Worm (Caenorhabditis elegans) whole organism, L2 larva: ENCODE results near the gene set-15.
A peak's percentile ranks its signal among the peaks of the same experiment; 100 is the strongest.

ENCODE experiments used
- R02D3.7 ChIP-seq: fragments of 150-350 bp; optimal IDR thresholded peaks from 2 replicates; lab custom pipeline; 2014; ENCODE audit warnings: missing biosample characterization, missing genetic modification characterization
- Y55F3AM.14 ChIP-seq: fragments of 200-800 bp; sonication (Bioruptor generic); optimal IDR thresholded peaks from 2 replicates; lab custom pipeline; 2018; ENCODE audit warnings: mild to moderate bottlenecking, missing genetic modification characterization, missing compliant biosample characterization
- alr-1 ChIP-seq: fragments of 150-350 bp; optimal IDR thresholded peaks from 2 replicates; lab custom pipeline; 2014; ENCODE audit warnings: missing biosample characterization, missing genetic modification characterization
- aly-2 ChIP-seq: fragments of 150-350 bp; optimal IDR thresholded peaks from 2 replicates; lab custom pipeline; 2014; ENCODE audit warnings: missing biosample characterization, missing genetic modification characterization
- ama-1 ChIP-seq: fragments of 150-350 bp; optimal IDR thresholded peaks from 2 replicates; lab custom pipeline; 2018; ENCODE audit warnings: inconsistent platforms
- ceh-16 ChIP-seq: fragments of 150-350 bp; optimal IDR thresholded peaks from 2 replicates; lab custom pipeline; 2014; ENCODE audit warnings: missing biosample characterization, missing genetic modification characterization
- crh-2 ChIP-seq: sonication (generic microtip); optimal IDR thresholded peaks from 2 replicates; lab custom pipeline; 2017; ENCODE audit warnings: missing biosample characterization, missing genetic modification characterization
- dmd-4 ChIP-seq: sonication (generic microtip); optimal IDR thresholded peaks from 2 replicates; lab custom pipeline; 2017; ENCODE audit warnings: missing biosample characterization, missing genetic modification characterization
- elt-3 ChIP-seq: sonication (generic microtip); optimal IDR thresholded peaks from 2 replicates; lab custom pipeline; 2017; ENCODE audit warnings: missing biosample characterization, missing genetic modification characterization
- fos-1 ChIP-seq: fragments of 150-350 bp; optimal IDR thresholded peaks from 2 replicates; lab custom pipeline; 2014; ENCODE audit warnings: missing biosample characterization, missing genetic modification characterization
- gmeb-1 ChIP-seq: fragments of 150-350 bp; optimal IDR thresholded peaks from 2 replicates; lab custom pipeline; 2014; ENCODE audit warnings: missing biosample characterization, missing genetic modification characterization
- lsy-2 ChIP-seq, 2 experiments: fragments of 150-350 bp in 1 of 2; sonication (generic microtip) in 1 of 2; optimal IDR thresholded peaks; 2 replicates each; lab custom pipeline; 2014 to 2017; ENCODE audit warnings: missing biosample characterization in 2 of 2, missing genetic modification characterization in 2 of 2
- mab-5 ChIP-seq: fragments of 150-350 bp; optimal IDR thresholded peaks from 2 replicates; lab custom pipeline; 2014; ENCODE audit warnings: missing biosample characterization, missing genetic modification characterization
- mbf-1 ChIP-seq: sonication (generic microtip); optimal IDR thresholded peaks from 2 replicates; lab custom pipeline; 2017; ENCODE audit warnings: missing biosample characterization, missing genetic modification characterization
- mdl-1 ChIP-seq, 2 experiments: fragments of 150-350 bp in 1 of 2; sonication (generic microtip) in 1 of 2; optimal IDR thresholded peaks; 2 replicates each; lab custom pipeline; 2017; ENCODE audit warnings: missing biosample characterization in 2 of 2, missing genetic modification characterization in 2 of 2
- nhr-10 ChIP-seq: sonication (generic microtip); optimal IDR thresholded peaks from 2 replicates; lab custom pipeline; 2017; ENCODE audit warnings: missing biosample characterization, missing genetic modification characterization
- nhr-12 ChIP-seq: fragments of 150-350 bp; optimal IDR thresholded peaks from 2 replicates; lab custom pipeline; 2014; ENCODE audit warnings: missing biosample characterization, missing genetic modification characterization
- nhr-129 ChIP-seq: fragments of 150-350 bp; optimal IDR thresholded peaks from 2 replicates; lab custom pipeline; 2014; ENCODE audit warnings: missing biosample characterization, missing genetic modification characterization
- nhr-25 ChIP-seq: fragments of 150-350 bp; sonication (generic microtip); optimal IDR thresholded peaks from 3 replicates; lab custom pipeline; 2014; ENCODE audit warnings: missing biosample characterization, missing genetic modification characterization
- nhr-6 ChIP-seq: fragments of 150-350 bp; optimal IDR thresholded peaks from 2 replicates; lab custom pipeline; 2014; ENCODE audit warnings: missing biosample characterization, missing genetic modification characterization
- nhr-77 ChIP-seq: fragments of 150-350 bp; optimal IDR thresholded peaks from 2 replicates; lab custom pipeline; 2014; ENCODE audit warnings: missing biosample characterization, missing genetic modification characterization
- peb-1 ChIP-seq: fragments of 150-350 bp; optimal IDR thresholded peaks from 2 replicates; lab custom pipeline; 2014; ENCODE audit warnings: missing biosample characterization, missing genetic modification characterization
- sem-4 ChIP-seq: fragments of 150-350 bp; optimal IDR thresholded peaks from 2 replicates; lab custom pipeline; 2014; ENCODE audit warnings: missing biosample characterization, missing genetic modification reagents, missing genetic modification characterization
- sma-9 ChIP-seq, 2 experiments: fragments of 150-350 bp in 1 of 2; sonication (generic microtip) in 1 of 2; optimal IDR thresholded peaks; 2 replicates each; lab custom pipeline; 2014 to 2016; ENCODE audit warnings: missing genetic modification characterization in 2 of 2, mild to moderate bottlenecking in 1 of 2, missing biosample characterization in 1 of 2, missing compliant biosample characterization in 1 of 2, missing genetic modification reagents in 1 of 2, moderate library complexity in 1 of 2
- snpc-4 ChIP-seq: fragments of 150-350 bp; optimal IDR thresholded peaks from 2 replicates; lab custom pipeline; 2014; ENCODE audit warnings: missing biosample characterization, missing genetic modification characterization
- unc-55 ChIP-seq: fragments of 150-350 bp; sonication (generic microtip); optimal IDR thresholded peaks from 3 replicates; lab custom pipeline; 2014; ENCODE audit warnings: missing biosample characterization, missing genetic modification reagents, missing genetic modification characterization
- zag-1 ChIP-seq: fragments of 150-350 bp; optimal IDR thresholded peaks from 2 replicates; lab custom pipeline; 2014; ENCODE audit warnings: missing biosample characterization, missing genetic modification characterization
- ztf-1 ChIP-seq: fragments of 200-800 bp; sonication (Bioruptor generic); conservative IDR thresholded peaks from 2 replicates; pipeline ENCODE4 v1.3.6; 2022; ENCODE audit warnings: missing genetic modification characterization, missing compliant biosample characterization
- ztf-4 ChIP-seq: fragments of 150-350 bp; optimal IDR thresholded peaks from 2 replicates; lab custom pipeline; 2014; ENCODE audit warnings: missing biosample characterization, missing genetic modification characterization

set-15 gene

ce11 chrIV:4764422-4764821, 15.6 kb downstream of the set-15 start, which contains the start of gene npp-26:
Gene npp-26 (plus strand): TSS chrIV:4764722.
- TF ChIP-seq mdl-1 (tag; optimal IDR thresholded peaks at IDR 0.05; lab: Kevin White, UChicago) (no peak), alr-1 (no peak)

- TF ChIP-seq peb-1 (tag; lab: Kevin White, UChicago) (no peak), nhr-12 (tag; lab: Kevin White, UChicago) (no peak), ceh-16 (tag; lab: Kevin White, UChicago) (no peak), mab-5 (no peak), mdl-1 (tag; optimal IDR thresholded peaks at IDR 0.05; lab: Kevin White, UChicago) (no peak), nhr-77 (tag; lab: Kevin White, UChicago) (no peak), alr-1 (no peak), ztf-4 (no peak), nhr-10 (tag; lab: Kevin White, UChicago) (no peak), crh-2 (no peak), zag-1 (no peak)
These were observed 16.2 kb downstream of the set-15 start, which contains the start of gene Y17G9B.2 for ce11 chrIV:4763844-4764243. Gene Y17G9B.2 (plus strand): TSS chrIV:4764144.

- peak in 1 of 2 experiments; percentile 52 for TF ChIP-seq lsy-2 (tag; optimal IDR thresholded peaks at IDR 0.05; lab: Kevin White, UChicago)
These were observed 17.0 kb downstream of the set-15 start for ce11 chrIV:4762990-4763545.

ce11 chrIV:4760378-4761084, 19.5 kb downstream of the set-15 start, which contains the start of the genes memi-1 and cyp-31A3:
Gene memi-1 (minus strand): TSS chrIV:4760428.
Gene cyp-31A3 (plus strand): TSS chrIV:4761049.
- TF ChIP-seq nhr-77 (tag; lab: Kevin White, UChicago) (no peak), aly-2 (tag; lab: Kevin White, UChicago) (no peak), peb-1 (tag; lab: Kevin White, UChicago) (no peak), ceh-16 (tag; lab: Kevin White, UChicago) (no peak), sma-9 (GFP tag; optimal IDR thresholded peaks at IDR 0.05; lab: Kevin White, UChicago) (no peak), sma-9 (tag; optimal IDR thresholded peaks at IDR 0.05; lab: Kevin White, UChicago) (no peak), gmeb-1 (tag; lab: Kevin White, UChicago) (no peak), alr-1 (no peak), ztf-4 (no peak), lsy-2 (tag; optimal IDR thresholded peaks at IDR 0.05; lab: Kevin White, UChicago) (no peak), unc-55 (no peak), nhr-129 (tag; lab: Kevin White, UChicago) (no peak), elt-3 (tag; lab: Kevin White, UChicago) (no peak), nhr-25 (tag; lab: Kevin White, UChicago) (no peak), fos-1 (no peak), sem-4 (tag; lab: Kevin White, UChicago) (no peak), snpc-4 (tag; lab: Kevin White, UChicago) (no peak), ztf-1 (GFP tag; lab: Robert Waterston, UW) (no peak), dmd-4 (tag; lab: Kevin White, UChicago) (no peak)

- TF ChIP-seq nhr-6 (tag; lab: Kevin White, UChicago), result no peak
- TF ChIP-seq lsy-2 (tag; optimal IDR thresholded peaks at IDR 0.05; lab: Kevin White, UChicago), result peak in 1 of 2 experiments; percentile 24
These were observed 21.4 kb downstream of the set-15 start, which contains the start of gene Y17G9B.8 for ce11 chrIV:4758659-4759058. Gene Y17G9B.8 (minus strand): TSS chrIV:4758840.

- no peak for TF ChIP-seq sma-9 (GFP tag; optimal IDR thresholded peaks at IDR 0.05; lab: Kevin White, UChicago)
- TF ChIP-seq sma-9 (tag; optimal IDR thresholded peaks at IDR 0.05; lab: Kevin White, UChicago), result no peak
- no peak for TF ChIP-seq R02D3.7 (tag; lab: Kevin White, UChicago)
- TF ChIP-seq peb-1 (tag; lab: Kevin White, UChicago), result no peak
- TF ChIP-seq mbf-1 (tag; lab: Kevin White, UChicago), result no peak
- no peak for TF ChIP-seq ztf-4
- no peak for TF ChIP-seq ama-1 (lab: Kevin White, UChicago)
- no peak for TF ChIP-seq nhr-129 (tag; lab: Kevin White, UChicago)
- TF ChIP-seq mab-5, result no peak
- TF ChIP-seq Y55F3AM.14 (GFP tag; lab: Kevin White, UChicago), result no peak
- no peak for TF ChIP-seq nhr-10 (tag; lab: Kevin White, UChicago)
These were observed 23.9 kb downstream of the set-15 start, which contains the start of the genes fbxb-77 and Y17G9B.11 for ce11 chrIV:4755929-4756655. Gene fbxb-77 (minus strand): TSS chrIV:4756157. Gene Y17G9B.11 (plus strand): TSS chrIV:4756605.
